Worm (Caenorhabditis elegans) whole organism, young adult: ENCODE results near the gene his-18.

Experiments used
- F23B12.7 ChIP-seq: sonication (generic microtip); optimal IDR thresholded peaks from 2 replicates; lab custom pipeline; 2017; ENCODE audit warnings: missing genetic modification characterization, mild to moderate bottlenecking, missing compliant biosample characterization, antibody characterized with exemption, moderate library complexity; ENCODE audit not compliant: insufficient read depth
- Y53F4B.3 ChIP-seq: fragments of 200-800 bp; sonication (Bioruptor generic); IDR thresholded peaks from 2 replicates; pipeline ENCODE4 v1.3.6; 2022; ENCODE audit warnings: missing genetic modification reagents, missing genetic modification characterization, missing compliant biosample characterization
- nhr-120 ChIP-seq: fragments of 200-800 bp; sonication (Bioruptor generic); IDR thresholded peaks from 2 replicates; pipeline ENCODE4 v1.3.6; 2022; ENCODE audit warnings: missing genetic modification characterization, missing compliant biosample characterization

- no peak for TF ChIP-seq F23B12.7 (tag; lab: Kevin White, UChicago)
- no peak for TF ChIP-seq nhr-120
- TF ChIP-seq Y53F4B.3 (GFP tag; lab: Robert Waterston, UW): no peak
Observed at ce11 chrV:8938445-8938844, 40.4 kb downstream of the his-18 start.
